Fruit fly (Drosophila melanogaster): ENCODE data around the gene CG14710.
A peak's percentile ranks its signal among the peaks of the same experiment; 100 is the strongest.

dm6 chr3R:11604654-11605436 is 15.0 kb upstream of the CG14710 start:
- TF ChIP-seq CG30431 (GFP tag; optimal IDR thresholded peaks at IDR 0.05) (no peak), CG16779 (GFP tag; IDR thresholded peaks at IDR 0.05) (no peak), Ets65A (GFP tag) (no peak), stwl (tag; optimal IDR thresholded peaks at IDR 0.05) (peak; percentile 95), fd3F (GFP tag; optimal IDR thresholded peaks at IDR 0.05) (no peak), nmo (GFP tag; optimal IDR thresholded peaks at IDR 0.05) (no peak), klu (GFP tag; IDR thresholded peaks at IDR 0.05) (no peak), amos (GFP tag; IDR thresholded peaks at IDR 0.05; ENCODE audit: partially characterized antibody) (no peak)
